Worm (Caenorhabditis elegans): ENCODE data around the gene dct-11.

ce11 chrX:5836527-5836926 is 3.1 kb downstream of the dct-11 start:
- TF ChIP-seq eyg-1 (tag; optimal IDR thresholded peaks at IDR 0.05) (no peak), ceh-2 (tag; optimal IDR thresholded peaks at IDR 0.05) (no peak), ama-1 (optimal IDR thresholded peaks at IDR 0.05) (no peak), pha-4 (tag; optimal IDR thresholded peaks at IDR 0.05) (no peak), pag-3 (tag; optimal IDR thresholded peaks at IDR 0.05; ENCODE audit: borderline replicate concordance) (no peak), ceh-6 (GFP tag; optimal IDR thresholded peaks at IDR 0.05) (no peak)
